Fruit fly (Drosophila melanogaster): ENCODE results near the gene eRF1.

Gene eRF1

DNA sequence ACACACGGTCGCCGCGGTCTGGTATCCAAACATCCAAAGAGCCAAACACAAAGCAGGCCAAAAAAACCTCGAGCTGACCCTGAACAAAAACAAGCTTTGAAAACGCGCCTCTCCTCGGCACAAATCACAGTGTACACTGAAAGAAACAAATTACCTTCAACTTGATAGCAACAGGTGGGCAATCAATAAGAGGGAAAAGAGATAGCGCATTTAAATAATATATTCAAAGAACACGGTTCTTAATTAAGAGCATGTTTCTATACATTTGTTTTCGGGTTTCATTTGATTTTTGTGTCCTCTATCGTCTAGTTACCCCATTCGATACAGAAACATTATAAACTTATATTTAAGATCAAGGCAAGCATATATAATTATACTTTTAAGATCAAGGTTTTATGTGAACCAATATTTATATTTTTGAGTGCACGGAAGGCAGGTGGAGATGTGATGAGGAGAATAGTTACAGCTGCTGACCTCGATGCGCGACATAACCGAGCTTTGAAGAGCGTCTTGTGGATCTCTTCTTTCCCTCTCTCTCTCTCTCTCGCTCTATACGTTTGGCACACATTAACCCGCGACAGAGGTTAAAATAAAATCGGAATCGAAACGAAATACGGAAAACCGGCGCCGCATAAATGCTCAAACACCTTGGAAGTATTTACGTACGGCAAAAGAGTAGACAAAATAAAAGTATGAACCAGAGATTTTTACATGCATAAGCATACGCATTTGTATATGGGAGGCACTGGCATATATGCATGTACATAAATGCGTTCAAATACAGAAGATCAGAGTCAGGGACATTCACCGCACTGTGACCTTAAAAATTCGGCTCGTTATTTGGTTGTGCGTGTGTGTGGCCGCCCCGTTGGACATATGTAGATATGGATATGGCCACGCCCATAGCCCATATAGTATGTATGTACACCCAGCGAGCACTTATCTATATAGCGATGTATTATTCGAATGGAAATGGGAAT lies 50.4 kb downstream of the eRF1 start (continued):
- TF ChIP-seq Ssrp (tag; optimal IDR thresholded peaks at IDR 0.05) = peak; percentile 86
- peak; percentile 88 for TF ChIP-seq CG18619 (GFP tag; optimal IDR thresholded peaks at IDR 0.05)
- peak; percentile 51 to 67 for TF ChIP-seq Trl (optimal IDR thresholded peaks at IDR 0.05)
- TF ChIP-seq Trl (GFP tag; optimal IDR thresholded peaks at IDR 0.05) = peak; percentile 65
- TF ChIP-seq Rx (GFP tag; IDR thresholded peaks at IDR 0.05) = peak; percentile 48; the same call in 1 of the 2 replicates
- no peak for TF ChIP-seq CG8478 (optimal IDR thresholded peaks at IDR 0.05)
- TF ChIP-seq crp (GFP tag; optimal IDR thresholded peaks at IDR 0.05) = peak in 1 of 2 experiments; percentile 50
- TF ChIP-seq run (tag; optimal IDR thresholded peaks at IDR 0.05) = peak; percentile 76
- peak; percentile 51; the same call in 1 of the 2 replicates for TF ChIP-seq peb (GFP tag; IDR thresholded peaks at IDR 0.05)
- TF ChIP-seq CG6654 (GFP tag; optimal IDR thresholded peaks at IDR 0.05) = peak; percentile 47
- peak; percentile 67 for TF ChIP-seq CG6813 (GFP tag; optimal IDR thresholded peaks at IDR 0.05)
- peak; percentile 71; the same call in 2 of the 3 replicates for TF ChIP-seq CG11093 (GFP tag; IDR thresholded peaks at IDR 0.05)
- peak; percentile 69 for TF ChIP-seq Six4 (GFP tag; optimal IDR thresholded peaks at IDR 0.05)
- peak; percentile 58 for TF ChIP-seq Antp (GFP tag; optimal IDR thresholded peaks at IDR 0.05)
- peak; percentile 87 for TF ChIP-seq NfI (GFP tag; optimal IDR thresholded peaks at IDR 0.05)
- TF ChIP-seq CG10979 (tag; optimal IDR thresholded peaks at IDR 0.05) = peak; percentile 87
- peak; percentile 83 for TF ChIP-seq CG14710 (tag; optimal IDR thresholded peaks at IDR 0.05)
- peak; percentile 86 for TF ChIP-seq CG17385 (GFP tag; optimal IDR thresholded peaks at IDR 0.05)
- TF ChIP-seq D (optimal IDR thresholded peaks at IDR 0.05) = no peak
- peak; percentile 77 for TF ChIP-seq D (GFP tag; optimal IDR thresholded peaks at IDR 0.05)
- no peak for TF ChIP-seq MTF-1 (GFP tag; optimal IDR thresholded peaks at IDR 0.05; ENCODE audit: borderline replicate concordance)
- peak; percentile 63 for TF ChIP-seq CG7786 (GFP tag; optimal IDR thresholded peaks at IDR 0.05)
- TF ChIP-seq gcm (GFP tag; optimal IDR thresholded peaks at IDR 0.05) = peak; percentile 84
- peak; percentile 75 for TF ChIP-seq tx (GFP tag; optimal IDR thresholded peaks at IDR 0.05)
- no peak for TF ChIP-seq hth (optimal IDR thresholded peaks at IDR 0.05)
- TF ChIP-seq so (GFP tag; IDR thresholded peaks at IDR 0.05) = peak; percentile 86
- TF ChIP-seq bigmax (GFP tag; optimal IDR thresholded peaks at IDR 0.05) = no peak
- TF ChIP-seq Dek (tag; optimal IDR thresholded peaks at IDR 0.05) = peak; percentile 90
- peak; percentile 83 for TF ChIP-seq gcm2 (GFP tag; optimal IDR thresholded peaks at IDR 0.05)
- TF ChIP-seq Scr (GFP tag; IDR thresholded peaks at IDR 0.05; ENCODE audit: partially characterized antibody) = no peak
- TF ChIP-seq B-H1 (GFP tag; IDR thresholded peaks at IDR 0.05) = peak; percentile 67
- TF ChIP-seq her (GFP tag; optimal IDR thresholded peaks at IDR 0.05) = peak; percentile 48
- peak; percentile 11 for TF ChIP-seq fd64A (GFP tag; optimal IDR thresholded peaks at IDR 0.05)
- peak; percentile 90 for TF ChIP-seq CG12391 (tag; optimal IDR thresholded peaks at IDR 0.05)
- TF ChIP-seq CG9609 (GFP tag; optimal IDR thresholded peaks at IDR 0.05) = peak; percentile 72
- peak; percentile 48 for TF ChIP-seq CG15696 (tag; optimal IDR thresholded peaks at IDR 0.05)
- peak; percentile 50 for TF ChIP-seq CG8944 (GFP tag; optimal IDR thresholded peaks at IDR 0.05)
- TF ChIP-seq Hand (GFP tag; optimal IDR thresholded peaks at IDR 0.05) = peak; percentile 74
- peak; percentile 75 for TF ChIP-seq CG13624 (GFP tag; optimal IDR thresholded peaks at IDR 0.05)
- TF ChIP-seq D19B (GFP tag; optimal IDR thresholded peaks at IDR 0.05) = peak; percentile 64
- TF ChIP-seq bsh (GFP tag; optimal IDR thresholded peaks at IDR 0.05) = peak; percentile 58 to 82
- TF ChIP-seq lola (GFP tag; optimal IDR thresholded peaks at IDR 0.05) = peak in 1 of 3 experiments; percentile 81
- TF ChIP-seq CG3726 (GFP tag; IDR thresholded peaks at IDR 0.05) = no peak
- TF ChIP-seq sna (GFP tag; IDR thresholded peaks at IDR 0.05; ENCODE audit: partially characterized antibody) = no peak
- TF ChIP-seq CG10431 (GFP tag; optimal IDR thresholded peaks at IDR 0.05) = peak; percentile 56
- TF ChIP-seq CG3847 (GFP tag; IDR thresholded peaks at IDR 0.05) = peak; percentile 73
- TF ChIP-seq Fer2 (tag; optimal IDR thresholded peaks at IDR 0.05) = peak; percentile 50
- TF ChIP-seq CG11695 (GFP tag; IDR thresholded peaks at IDR 0.05) = peak; percentile 82

Measured in whole organism, embryonic.